Fruit fly (Drosophila melanogaster) whole organism, embryonic: ENCODE measurements around the gene NELF-B.
A peak's percentile ranks its signal among the peaks of the same experiment; 100 is the strongest.

Experiments used
- B-H2 ChIP-seq: fragments of 200-800 bp; sonication (Bioruptor generic); optimal IDR thresholded peaks from 2 replicates; lab custom pipeline; 2018; ENCODE audit warnings: missing biosample characterization, mild to moderate bottlenecking, missing genetic modification characterization
- CG1024 ChIP-seq: fragments of 200-800 bp; sonication (Bioruptor generic); IDR thresholded peaks from 2 replicates; pipeline ENCODE4 v1.3.6; 2022; ENCODE audit warnings: missing biosample characterization, missing genetic modification characterization
- CG1233 ChIP-seq: fragments of 200-800 bp; sonication (Bioruptor generic); optimal IDR thresholded peaks from 4 replicates; lab custom pipeline; 2018; ENCODE audit warnings: missing biosample characterization, mild to moderate bottlenecking, missing genetic modification characterization
- CG12391 ChIP-seq: fragments of 200-800 bp; sonication (Bioruptor generic); optimal IDR thresholded peaks from 3 replicates; lab custom pipeline; 2018; ENCODE audit warnings: missing biosample characterization, mild to moderate bottlenecking, missing genetic modification characterization, moderate library complexity
- CG12942 ChIP-seq: fragments of 200-800 bp; sonication (Bioruptor generic); optimal IDR thresholded peaks from 3 replicates; lab custom pipeline; 2016; ENCODE audit warnings: missing biosample characterization, missing genetic modification characterization
- CG15011 ChIP-seq: fragments of 200-800 bp; sonication (Bioruptor generic); optimal IDR thresholded peaks from 3 replicates; lab custom pipeline; 2018; ENCODE audit warnings: missing biosample characterization, mild to moderate bottlenecking, missing genetic modification characterization
- CG1602 ChIP-seq: fragments of 200-800 bp; sonication (Bioruptor generic); optimal IDR thresholded peaks from 3 replicates; lab custom pipeline; 2016; ENCODE audit warnings: missing biosample characterization, missing genetic modification characterization
- CG1647 ChIP-seq: fragments of 200-800 bp; sonication (Bioruptor generic); optimal IDR thresholded peaks from 3 replicates; lab custom pipeline; 2016; ENCODE audit warnings: missing biosample characterization, missing genetic modification characterization
- CG17385 ChIP-seq: fragments of 200-800 bp; sonication (Bioruptor generic); optimal IDR thresholded peaks from 3 replicates; lab custom pipeline; 2018; ENCODE audit warnings: missing biosample characterization, mild to moderate bottlenecking, missing genetic modification characterization
- CG17829 ChIP-seq: fragments of 200-800 bp; optimal IDR thresholded peaks from 2 replicates; lab custom pipeline; 2019; ENCODE audit warnings: missing biosample characterization, mild to moderate bottlenecking, missing genetic modification characterization, moderate library complexity
- CG1792 ChIP-seq: fragments of 200-800 bp; sonication (Bioruptor generic); optimal IDR thresholded peaks from 2 replicates; lab custom pipeline; 2016; ENCODE audit warnings: missing biosample characterization, missing genetic modification characterization
- CG18011 ChIP-seq: fragments of 200-800 bp; sonication (Bioruptor generic); optimal IDR thresholded peaks from 2 replicates; lab custom pipeline; 2017; ENCODE audit warnings: missing biosample characterization, missing genetic modification characterization, mild to moderate bottlenecking, moderate library complexity, missing genotype
- CG2116 ChIP-seq: fragments of 200-800 bp; sonication (Bioruptor generic); optimal IDR thresholded peaks from 3 replicates; lab custom pipeline; 2018; ENCODE audit warnings: missing biosample characterization, mild to moderate bottlenecking, missing genetic modification characterization
- CG2199 ChIP-seq: fragments of 200-800 bp; sonication (Bioruptor generic); IDR thresholded peaks from 3 replicates; pipeline ENCODE4 v1.3.6; 2022; ENCODE audit warnings: missing biosample characterization, missing genetic modification characterization
- CG2889 ChIP-seq: fragments of 200-800 bp; sonication (Bioruptor generic); IDR thresholded peaks from 3 replicates; pipeline ENCODE4 v1.3.6; 2022; ENCODE audit warnings: missing biosample characterization, missing genetic modification characterization
- CG31224 ChIP-seq: fragments of 200-800 bp; sonication (Bioruptor generic); IDR thresholded peaks from 2 replicates; pipeline ENCODE4 v1.3.6; 2022; ENCODE audit warnings: missing biosample characterization, missing genetic modification characterization
- CG42726 ChIP-seq: fragments of 200-800 bp; sonication (Bioruptor generic); IDR thresholded peaks from 2 replicates; pipeline ENCODE4 v1.3.6; 2022; ENCODE audit warnings: missing biosample characterization, missing genetic modification characterization; ENCODE audit not compliant: partially characterized antibody
- CG6813 ChIP-seq: fragments of 200-800 bp; sonication (Bioruptor generic); optimal IDR thresholded peaks from 2 replicates; lab custom pipeline; 2017; ENCODE audit warnings: missing biosample characterization, missing genetic modification characterization, mild to moderate bottlenecking, moderate library complexity, missing genetic modification reagents
- CG8765 ChIP-seq: fragments of 200-800 bp; sonication (Bioruptor generic); IDR thresholded peaks from 2 replicates; pipeline ENCODE4 v1.3.6; 2022; ENCODE audit warnings: missing biosample characterization, missing genetic modification characterization
- CG8944 ChIP-seq: fragments of 200-800 bp; sonication (Bioruptor generic); optimal IDR thresholded peaks from 3 replicates; lab custom pipeline; 2016; ENCODE audit warnings: missing biosample characterization, missing genetic modification characterization
- CkIIα-i1 ChIP-seq: fragments of 200-800 bp; sonication (Bioruptor generic); IDR thresholded peaks from 2 replicates; pipeline ENCODE4 v1.3.6; 2022; ENCODE audit warnings: missing biosample characterization, missing genetic modification characterization
- Dbx ChIP-seq: fragments of 200-800 bp; sonication (Bioruptor generic); IDR thresholded peaks from 3 replicates; pipeline ENCODE4 v1.3.6; 2022; ENCODE audit warnings: missing biosample characterization, missing genetic modification characterization
- Ets65A ChIP-seq: fragments of 200-800 bp; sonication (Bioruptor generic); peaks from one replicate; lab custom pipeline; 2016; ENCODE audit warnings: missing biosample characterization, missing genetic modification characterization
- H2.0 ChIP-seq: fragments of 200-800 bp; sonication (Bioruptor generic); IDR thresholded peaks from 2 replicates; pipeline ENCODE4 v1.3.6; 2022; ENCODE audit warnings: missing biosample characterization, missing genetic modification characterization
- HLHmδ ChIP-seq: fragments of 200-800 bp; sonication (Bioruptor generic); optimal IDR thresholded peaks from 2 replicates; lab custom pipeline; 2018; ENCODE audit warnings: missing biosample characterization, mild to moderate bottlenecking, missing genetic modification characterization, moderate library complexity
- Hand ChIP-seq: fragments of 200-800 bp; sonication (Bioruptor generic); optimal IDR thresholded peaks from 2 replicates; lab custom pipeline; 2017; ENCODE audit warnings: mild to moderate bottlenecking, missing biosample characterization, missing genetic modification reagents, missing genetic modification characterization
- HmgD ChIP-seq: fragments of 200-800 bp; sonication (Bioruptor generic); optimal IDR thresholded peaks from 3 replicates; lab custom pipeline; 2016; ENCODE audit warnings: missing biosample characterization, missing genetic modification characterization
- Hr51 ChIP-seq, 2 experiments: fragments of 200-800 bp; sonication (Bioruptor generic); optimal IDR thresholded peaks; 2 replicates in 1 of 2; 3 replicates in 1 of 2; lab custom pipeline; 2016 to 2018; ENCODE audit warnings: missing biosample characterization in 2 of 2, missing genetic modification characterization in 2 of 2, mild to moderate bottlenecking in 1 of 2, moderate library complexity in 1 of 2
- Mad ChIP-seq: fragments of 200-800 bp; sonication (Bioruptor generic); optimal IDR thresholded peaks from 2 replicates; lab custom pipeline; 2016; ENCODE audit warnings: missing biosample characterization, missing genetic modification characterization
- Mrtf ChIP-seq: fragments of 200-800 bp; sonication (Bioruptor generic); IDR thresholded peaks from 3 replicates; pipeline ENCODE4 v1.3.6; 2022; ENCODE audit warnings: missing biosample characterization, missing genetic modification characterization
- Nf-YB ChIP-seq: fragments of 200-800 bp; sonication (Bioruptor generic); optimal IDR thresholded peaks from 3 replicates; lab custom pipeline; 2019; ENCODE audit warnings: missing biosample characterization, mild to moderate bottlenecking, missing genetic modification characterization, moderate library complexity
- Opbp ChIP-seq: fragments of 200-800 bp; sonication (Bioruptor generic); IDR thresholded peaks from 3 replicates; pipeline ENCODE4 v1.3.6; 2022; ENCODE audit warnings: missing biosample characterization, missing genetic modification characterization; ENCODE audit not compliant: partially characterized antibody
- TFAM ChIP-seq: fragments of 200-800 bp; sonication (Bioruptor generic); optimal IDR thresholded peaks from 2 replicates; lab custom pipeline; 2017; ENCODE audit warnings: missing biosample characterization, missing genetic modification characterization, inconsistent platforms
- bsh ChIP-seq, 2 experiments: fragments of 200-800 bp; sonication (Bioruptor generic); optimal IDR thresholded peaks; 2 replicates each; lab custom pipeline; 2017 to 2018; ENCODE audit warnings: mild to moderate bottlenecking in 2 of 2, missing biosample characterization in 2 of 2, missing genetic modification characterization in 2 of 2, moderate library complexity in 1 of 2
- danr ChIP-seq: fragments of 200-800 bp; sonication (Bioruptor generic); IDR thresholded peaks from 2 replicates; pipeline ENCODE4 v1.3.6; 2022; ENCODE audit warnings: missing biosample characterization, missing genetic modification characterization
- ems ChIP-seq: fragments of 200-800 bp; sonication (Bioruptor generic); optimal IDR thresholded peaks from 3 replicates; lab custom pipeline; 2016; ENCODE audit warnings: missing biosample characterization, missing genetic modification characterization
- fd96Cb ChIP-seq: fragments of 200-800 bp; sonication (Bioruptor generic); optimal IDR thresholded peaks from 2 replicates; lab custom pipeline; 2018; ENCODE audit warnings: missing biosample characterization, mild to moderate bottlenecking, missing genetic modification characterization, moderate library complexity
- gem ChIP-seq: fragments of 200-800 bp; sonication (Bioruptor generic); optimal IDR thresholded peaks from 2 replicates; lab custom pipeline; 2019; ENCODE audit warnings: missing biosample characterization, mild to moderate bottlenecking, missing genetic modification characterization, moderate library complexity
- grau ChIP-seq: fragments of 200-800 bp; optimal IDR thresholded peaks from 3 replicates; lab custom pipeline; 2019; ENCODE audit warnings: missing biosample characterization, mild to moderate bottlenecking, missing genetic modification characterization, moderate library complexity
- grn ChIP-seq: fragments of 200-800 bp; sonication (Bioruptor generic); optimal IDR thresholded peaks from 3 replicates; lab custom pipeline; 2017; ENCODE audit warnings: missing biosample characterization, missing genetic modification characterization
- ken ChIP-seq: fragments of 200-800 bp; sonication (Bioruptor generic); IDR thresholded peaks from 3 replicates; pipeline ENCODE4 v1.3.6; 2022; ENCODE audit warnings: missing biosample characterization, missing genetic modification characterization
- otp ChIP-seq: fragments of 200-800 bp; sonication (Bioruptor generic); IDR thresholded peaks from 3 replicates; pipeline ENCODE4, ENCODE4 v1.3.6; 2022; ENCODE audit warnings: missing biosample characterization, missing genetic modification characterization
- pita ChIP-seq: fragments of 200-800 bp; sonication (Bioruptor generic); optimal IDR thresholded peaks from 2 replicates; lab custom pipeline; 2017; ENCODE audit warnings: missing biosample characterization, mild to moderate bottlenecking, missing genetic modification characterization
- pum ChIP-seq: fragments of 200-800 bp; sonication (Bioruptor generic); optimal IDR thresholded peaks from 2 replicates; lab custom pipeline; 2016; ENCODE audit warnings: missing biosample characterization, missing genetic modification characterization
- repo ChIP-seq: fragments of 200-800 bp; sonication (Bioruptor generic); optimal IDR thresholded peaks from 2 replicates; lab custom pipeline; 2016; ENCODE audit warnings: missing biosample characterization, missing genetic modification characterization
- ssp ChIP-seq: fragments of 200-800 bp; sonication (Bioruptor generic); IDR thresholded peaks from 2 replicates; pipeline ENCODE4 v1.3.6; 2022; ENCODE audit warnings: missing biosample characterization, missing genetic modification characterization
- sug ChIP-seq: fragments of 200-800 bp; optimal IDR thresholded peaks from 2 replicates; lab custom pipeline; 2019; ENCODE audit warnings: missing biosample characterization, mild to moderate bottlenecking, missing genetic modification characterization, moderate library complexity
- tin ChIP-seq: fragments of 200-800 bp; sonication (Bioruptor generic); optimal IDR thresholded peaks from 3 replicates; lab custom pipeline; 2016; ENCODE audit warnings: missing biosample characterization, missing genetic modification characterization

The NELF-B gene

DNA sequence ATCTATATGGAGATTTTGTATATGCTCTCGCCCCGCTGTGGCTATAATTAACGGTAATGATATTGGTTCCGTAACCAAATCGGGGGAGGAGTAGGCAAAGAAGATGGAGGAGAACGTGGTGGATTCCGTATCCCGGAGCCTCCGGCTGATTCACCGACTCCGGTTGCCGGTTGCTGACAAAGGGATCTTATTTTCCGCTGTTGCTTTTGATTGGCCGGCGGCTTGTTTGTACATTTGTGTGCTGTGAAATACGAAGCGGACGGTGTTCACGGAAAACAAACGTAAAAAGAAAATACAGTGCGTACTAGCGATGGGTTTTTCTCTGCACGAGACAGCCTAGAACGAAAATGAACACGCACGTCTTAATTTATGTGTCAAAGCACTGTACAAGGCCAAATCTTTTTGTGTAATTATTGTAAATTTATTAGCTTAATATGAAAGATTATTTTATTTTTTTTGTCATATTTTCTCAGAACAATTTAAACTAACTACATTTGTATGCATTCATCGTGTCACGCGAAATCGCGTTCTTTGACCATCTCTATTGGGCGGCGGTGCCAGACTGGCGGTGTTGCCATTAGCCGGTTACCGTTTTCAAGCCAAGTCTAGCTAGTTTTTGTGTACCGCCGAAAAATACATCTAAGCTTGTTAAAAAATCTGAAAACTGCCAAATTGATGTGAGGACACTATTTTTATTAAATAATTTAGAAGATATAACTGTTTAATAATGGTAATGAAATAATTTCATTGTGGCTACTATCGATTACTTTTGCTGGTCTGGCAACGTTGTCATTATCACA, 6.2 kb upstream of the NELF-B start, which contains the start of the genes Pdp and Rab39 (continued):
- peak; percentile 83 for TF ChIP-seq grau (tag; lab: Kevin White, UChicago)
- peak; percentile 58 for TF ChIP-seq H2.0
- 0 out of 2 replicates have a peak, but pooled peaks have one; percentile 38 for TF ChIP-seq CG8765 (GFP tag; lab: Robert Waterston, UW)
- TF ChIP-seq CG6813 (GFP tag; lab: Kevin White, UChicago): no peak
- peak; percentile 69; the same call in 1 of the 2 replicates for TF ChIP-seq CG31224 (GFP tag; lab: Robert Waterston, UW)
- TF ChIP-seq ems: peak; percentile 78
- TF ChIP-seq HmgD: no peak
- no peak for TF ChIP-seq pita (GFP tag; lab: Kevin White, UChicago)
- TF ChIP-seq CG1233 (GFP tag; lab: Kevin White, UChicago): peak; percentile 74
- TF ChIP-seq ken: peak; percentile 75; the same call in 2 of the 3 replicates
- TF ChIP-seq B-H2 (GFP tag; lab: Kevin White, UChicago): peak; percentile 82
- TF ChIP-seq CG1024 (GFP tag; lab: Robert Waterston, UW): peak; percentile 21; the same call in 1 of the 2 replicates
- no peak for TF ChIP-seq CG15011 (GFP tag; lab: Kevin White, UChicago)
- TF ChIP-seq CG1792 (GFP tag; lab: Kevin White, UChicago): peak; percentile 8
- peak; percentile 98 for TF ChIP-seq Ets65A
- peak; percentile 83 for TF ChIP-seq sug (tag; lab: Kevin White, UChicago)
- peak; percentile 66 for TF ChIP-seq pum (GFP tag; lab: Kevin White, UChicago)
- TF ChIP-seq CG2889 (GFP tag; lab: Robert Waterston, UW): peak; percentile 55; the same call in 1 of the 3 replicates
- 0 out of 3 replicates have a peak, but pooled peaks have one; percentile 60 for TF ChIP-seq Mrtf
- TF ChIP-seq Dbx (GFP tag; lab: Robert Waterston, UW): peak; percentile 87
- TF ChIP-seq CkIIα-i1 (GFP tag; lab: Robert Waterston, UW): peak; percentile 30; the same call in 1 of the 2 replicates
- peak; percentile 74 for TF ChIP-seq Mad (GFP tag; lab: Kevin White, UChicago)
- no peak for TF ChIP-seq TFAM (GFP tag; lab: Kevin White, UChicago)
- TF ChIP-seq bsh (GFP tag; optimal IDR thresholded peaks at IDR 0.05; lab: Kevin White, UChicago): peak in 1 of 2 experiments; percentile 65
- TF ChIP-seq CG17829 (tag; lab: Kevin White, UChicago): peak; percentile 81
- peak; percentile 61; the same call in 1 of the 2 replicates for TF ChIP-seq ssp (GFP tag; lab: Robert Waterston, UW)
- TF ChIP-seq Hr51 (GFP tag; optimal IDR thresholded peaks at IDR 0.05; lab: Kevin White, UChicago): peak; percentile 66
- peak; percentile 74 for TF ChIP-seq CG1602 (GFP tag; lab: Kevin White, UChicago)
- TF ChIP-seq grn (GFP tag; lab: Kevin White, UChicago): no peak
- peak; percentile 1 for TF ChIP-seq Hand (GFP tag; lab: Kevin White, UChicago)
- TF ChIP-seq Nf-YB (GFP tag; lab: Kevin White, UChicago): peak; percentile 49
- TF ChIP-seq CG17385 (GFP tag; lab: Kevin White, UChicago): peak; percentile 71
- peak; percentile 53 for TF ChIP-seq CG18011 (GFP tag; lab: Kevin White, UChicago)
- TF ChIP-seq HLHmδ: no peak
- TF ChIP-seq danr: peak; percentile 73
- TF ChIP-seq tin (GFP tag; lab: Kevin White, UChicago): peak; percentile 77
- TF ChIP-seq CG42726: peak; percentile 89
- no peak for TF ChIP-seq otp (GFP tag; lab: Robert Waterston, UW)
- TF ChIP-seq CG12942 (GFP tag; lab: Kevin White, UChicago): peak; percentile 66
- peak; percentile 26; the same call in 1 of the 3 replicates for TF ChIP-seq CG2199 (GFP tag; lab: Robert Waterston, UW)
- peak; percentile 66 for TF ChIP-seq fd96Cb
- peak; percentile 49 for TF ChIP-seq CG8944 (GFP tag; lab: Kevin White, UChicago)
- TF ChIP-seq gem (tag; lab: Kevin White, UChicago): peak; percentile 83
- peak; percentile 78 for TF ChIP-seq CG2116
- peak; percentile 86 for TF ChIP-seq Opbp (GFP tag; lab: Robert Waterston, UW)
- no peak for TF ChIP-seq repo (GFP tag; lab: Kevin White, UChicago)
- TF ChIP-seq CG12391 (tag; lab: Kevin White, UChicago): peak; percentile 79
- TF ChIP-seq CG1647 (GFP tag; lab: Kevin White, UChicago): peak; percentile 59
